Fruit fly (Drosophila melanogaster) whole organism, pupa: Measurements from ENCODE around the gene lky.
"Not testable (repeated sequence)": the region's sequence is repeated elsewhere in the genome, so short reads cannot be mapped to it uniquely, and the experiment has no call there.

ENCODE experiments used
- CG14655 ChIP-seq: fragments of 200-800 bp; sonication (Bioruptor generic); optimal IDR thresholded peaks from 3 replicates; lab custom pipeline; 2017; ENCODE audit warnings: mild to moderate bottlenecking, missing biosample characterization, missing genetic modification reagents, missing genetic modification characterization
- CG15710 ChIP-seq: fragments of 200-800 bp; sonication (Bioruptor generic); optimal IDR thresholded peaks from 2 replicates; lab custom pipeline; 2018; ENCODE audit warnings: missing biosample characterization, mild to moderate bottlenecking, missing genetic modification characterization, moderate library complexity
- CG34367 ChIP-seq: fragments of 200-800 bp; sonication (Bioruptor generic); optimal IDR thresholded peaks from 2 replicates; lab custom pipeline; 2018; ENCODE audit warnings: missing biosample characterization, mild to moderate bottlenecking, missing genetic modification characterization
- CG4496 ChIP-seq: fragments of 200-800 bp; sonication (Bioruptor generic); IDR thresholded peaks from 3 replicates; pipeline ENCODE4 v1.3.6; 2022; ENCODE audit warnings: missing biosample characterization, missing genetic modification characterization
- EcR ChIP-seq: fragments of 200-800 bp; sonication (Bioruptor generic); optimal IDR thresholded peaks from 3 replicates; lab custom pipeline; 2019; ENCODE audit warnings: missing biosample characterization, missing genetic modification characterization, mild to moderate bottlenecking, moderate library complexity, missing genetic modification reagents
- Snoo ChIP-seq: fragments of 200-800 bp; sonication (Bioruptor generic); optimal IDR thresholded peaks from 3 replicates; lab custom pipeline; 2017; ENCODE audit warnings: missing biosample characterization, mild to moderate bottlenecking, missing genetic modification characterization, inconsistent platforms

DNA sequence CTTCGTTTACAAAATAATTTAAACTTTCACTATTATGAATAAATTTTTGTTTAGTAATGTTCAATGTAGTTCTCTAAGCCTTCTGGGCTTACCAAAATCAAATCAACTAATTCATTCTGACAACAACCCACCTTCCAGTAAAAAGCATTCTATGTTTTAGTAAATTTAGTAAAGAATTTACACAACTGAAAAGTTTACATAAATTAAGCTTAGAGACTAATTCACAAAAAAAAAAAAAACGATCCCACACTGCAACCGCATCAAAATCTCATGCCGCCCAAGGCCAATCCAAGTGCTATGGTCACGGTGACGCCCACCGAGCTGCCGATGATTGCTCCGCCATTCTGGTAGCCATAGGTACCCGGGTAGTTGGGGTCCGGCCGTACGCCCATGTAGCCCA is 48.4 kb downstream of the lky start, which contains the start of gene CG45494:
- not testable (repeated sequence) for TF ChIP-seq Snoo; CG34367 (tag; lab: Kevin White, UChicago); CG14655 (GFP tag; lab: Kevin White, UChicago); EcR; CG15710 (tag; lab: Kevin White, UChicago); CG4496 (GFP tag; lab: Robert Waterston, UW)
